Worm (Caenorhabditis elegans): Measurements from ENCODE around the gene srw-115.

srw-115 gene

DNA sequence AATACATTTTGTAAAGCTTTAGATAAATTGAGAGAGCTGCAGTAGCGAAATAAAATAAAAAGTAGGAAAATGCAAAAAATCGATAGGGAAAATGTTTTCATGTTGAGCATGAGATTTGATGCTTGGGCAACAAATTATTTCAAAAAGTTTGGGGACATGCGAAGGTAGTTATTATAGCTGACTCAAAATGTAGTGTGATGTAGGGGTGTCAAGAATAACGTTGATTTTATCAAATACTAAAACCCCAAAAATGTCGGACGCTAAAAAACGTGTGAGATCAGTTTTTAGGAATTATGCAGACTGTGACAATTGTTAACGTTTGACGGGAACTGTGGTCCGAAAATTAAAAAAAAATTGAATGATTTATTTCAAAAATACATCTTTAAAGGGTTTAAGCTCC, 27.6 kb upstream of the srw-115 start, which contains the start of gene irld-12:
TSS of gene irld-12 (minus strand) at position 101 of the 400 bp plus-strand sequence.
- TF ChIP-seq scrt-1 (GFP tag; IDR thresholded peaks at IDR 0.05): no peak
- TF ChIP-seq F13C5.2 (tag; optimal IDR thresholded peaks at IDR 0.05): no peak
- no peak for TF ChIP-seq hmg-4 (GFP tag; optimal IDR thresholded peaks at IDR 0.05)
- TF ChIP-seq ama-1 (optimal IDR thresholded peaks at IDR 0.05): no peak
- TF ChIP-seq hnd-1 (tag; optimal IDR thresholded peaks at IDR 0.05): no peak
- no peak for TF ChIP-seq ceh-13 (GFP tag; optimal IDR thresholded peaks at IDR 0.05)
- TF ChIP-seq sea-1 (GFP tag; conservative IDR thresholded peaks at IDR 0.05): no peak
- no peak for TF ChIP-seq pes-1 (GFP tag; IDR thresholded peaks at IDR 0.05)
- TF ChIP-seq tbx-11 (GFP tag; IDR thresholded peaks at IDR 0.05): no peak
- no peak for TF ChIP-seq tbx-37 (GFP tag; conservative IDR thresholded peaks at IDR 0.05)
- TF ChIP-seq aly-1 (tag; optimal IDR thresholded peaks at IDR 0.05): no peak
- no peak for TF ChIP-seq hmbx-1 (tag; optimal IDR thresholded peaks at IDR 0.05)
- no peak for TF ChIP-seq tra-4 (tag; optimal IDR thresholded peaks at IDR 0.05)
- no peak for TF ChIP-seq ets-7 (tag; optimal IDR thresholded peaks at IDR 0.05)
- no peak for TF ChIP-seq flt-1 (GFP tag; IDR thresholded peaks at IDR 0.05)
- TF ChIP-seq B0310.2 (tag; optimal IDR thresholded peaks at IDR 0.05): no peak
- TF ChIP-seq ceh-36 (tag; optimal IDR thresholded peaks at IDR 0.05): no peak

- no peak for TF ChIP-seq ceh-13 (GFP tag; optimal IDR thresholded peaks at IDR 0.05)
- TF ChIP-seq hmg-4 (GFP tag; optimal IDR thresholded peaks at IDR 0.05): no peak
- no peak for TF ChIP-seq sea-1 (GFP tag; conservative IDR thresholded peaks at IDR 0.05)
- no peak for TF ChIP-seq flt-1 (GFP tag; IDR thresholded peaks at IDR 0.05)
- TF ChIP-seq pes-1 (GFP tag; IDR thresholded peaks at IDR 0.05): no peak
- no peak for TF ChIP-seq aly-1 (tag; optimal IDR thresholded peaks at IDR 0.05)
- no peak for TF ChIP-seq F13C5.2 (tag; optimal IDR thresholded peaks at IDR 0.05)
- TF ChIP-seq hnd-1 (tag; optimal IDR thresholded peaks at IDR 0.05): no peak
- TF ChIP-seq B0310.2 (tag; optimal IDR thresholded peaks at IDR 0.05): no peak
Observed at ce11 chrV:3017930-3018329, 24.2 kb upstream of the srw-115 start.

DNA sequence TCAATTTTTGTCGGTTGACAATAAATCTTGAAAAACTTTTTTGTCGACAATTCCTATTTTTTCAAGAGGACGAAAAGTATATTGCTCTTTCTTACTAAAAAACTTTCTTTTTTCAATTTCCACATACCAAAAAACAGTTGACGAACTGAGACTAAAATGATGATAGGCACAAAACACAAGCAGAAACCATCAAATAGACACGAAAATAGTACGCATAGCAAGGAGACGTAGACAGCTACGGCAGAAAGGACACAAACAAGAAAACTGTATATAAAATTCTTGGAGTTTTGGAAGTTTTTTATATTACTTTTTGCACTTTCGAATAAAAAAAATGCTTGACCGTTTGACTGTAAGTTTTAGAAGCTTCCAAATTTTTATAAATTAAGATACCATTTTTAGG, 20.5 kb upstream of the srw-115 start, which contains the start of gene K12D9.1:
TSS of gene K12D9.1 (plus strand) at position 301 of the 400 bp plus-strand sequence.
- TF ChIP-seq tbx-11 (GFP tag; IDR thresholded peaks at IDR 0.05) (no peak), tra-4 (tag; optimal IDR thresholded peaks at IDR 0.05) (no peak), sea-1 (GFP tag; conservative IDR thresholded peaks at IDR 0.05) (no peak), tbx-37 (GFP tag; conservative IDR thresholded peaks at IDR 0.05) (no peak), hnd-1 (tag; optimal IDR thresholded peaks at IDR 0.05) (no peak)

DNA sequence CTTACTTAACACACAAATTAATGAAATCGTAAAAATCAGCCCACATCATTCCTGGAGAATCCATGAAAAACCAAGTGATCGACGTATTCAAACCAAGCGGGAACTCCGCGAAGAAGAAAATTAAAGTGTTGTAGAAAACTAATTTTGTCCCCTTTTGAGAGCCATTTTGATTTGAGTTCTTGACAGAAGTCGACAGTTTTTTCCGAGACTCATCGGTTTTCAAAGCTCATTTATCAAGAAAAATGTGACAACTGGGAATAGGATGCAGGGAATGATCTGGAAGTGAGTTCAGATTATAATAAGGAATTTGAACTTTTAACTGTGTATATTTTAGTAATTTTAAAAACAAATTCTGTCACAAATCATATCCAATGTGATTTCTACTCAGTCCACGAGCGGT, 17.7 kb upstream of the srw-115 start, which contains the start of gene srw-135:
TSS of gene srw-135 (minus strand) at position 101 of the 400 bp plus-strand sequence.
- no peak for TF ChIP-seq hmg-4 (GFP tag; optimal IDR thresholded peaks at IDR 0.05)
- no peak for TF ChIP-seq tbx-37 (GFP tag; conservative IDR thresholded peaks at IDR 0.05)
- no peak for TF ChIP-seq F13C5.2 (tag; optimal IDR thresholded peaks at IDR 0.05)
- no peak for TF ChIP-seq ceh-36 (tag; optimal IDR thresholded peaks at IDR 0.05)
- no peak for TF ChIP-seq B0310.2 (tag; optimal IDR thresholded peaks at IDR 0.05)
- no peak for TF ChIP-seq aly-1 (tag; optimal IDR thresholded peaks at IDR 0.05)
- no peak for TF ChIP-seq sea-1 (GFP tag; conservative IDR thresholded peaks at IDR 0.05)
- TF ChIP-seq hmbx-1 (tag; optimal IDR thresholded peaks at IDR 0.05): no peak

DNA sequence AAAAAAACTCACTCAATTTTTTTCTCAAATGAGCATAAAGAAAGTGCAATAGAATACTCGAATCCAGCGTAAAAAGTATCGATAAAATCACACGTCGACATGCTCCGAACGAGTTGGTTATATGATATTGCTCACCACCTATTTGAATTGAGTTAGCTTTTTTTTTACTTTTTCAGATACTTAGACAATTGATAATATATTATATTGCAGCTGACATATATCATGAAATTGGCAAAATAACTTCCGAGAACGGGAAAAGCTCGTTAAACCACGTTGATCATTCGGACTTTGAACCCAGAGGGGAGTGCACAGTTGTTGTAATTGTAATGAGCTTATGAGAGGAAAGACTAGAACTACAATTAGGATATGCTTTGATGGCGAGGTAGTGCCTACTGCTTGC, 16.8 kb upstream of the srw-115 start, which contains the start of gene srw-136:
TSS of gene srw-136 (minus strand) at position 101 of the 400 bp plus-strand sequence.
- TF ChIP-seq hmbx-1 (tag; optimal IDR thresholded peaks at IDR 0.05) (no peak), sea-1 (GFP tag; conservative IDR thresholded peaks at IDR 0.05) (no peak), tbx-37 (GFP tag; conservative IDR thresholded peaks at IDR 0.05) (no peak), ceh-36 (tag; optimal IDR thresholded peaks at IDR 0.05) (no peak), tra-4 (tag; optimal IDR thresholded peaks at IDR 0.05) (no peak), flt-1 (GFP tag; IDR thresholded peaks at IDR 0.05) (no peak), tbx-11 (GFP tag; IDR thresholded peaks at IDR 0.05) (no peak), scrt-1 (GFP tag; IDR thresholded peaks at IDR 0.05) (no peak), B0310.2 (tag; optimal IDR thresholded peaks at IDR 0.05) (no peak), ama-1 (optimal IDR thresholded peaks at IDR 0.05) (no peak), hnd-1 (tag; optimal IDR thresholded peaks at IDR 0.05) (no peak), aly-1 (tag; optimal IDR thresholded peaks at IDR 0.05) (no peak), ets-7 (tag; optimal IDR thresholded peaks at IDR 0.05) (no peak), F13C5.2 (tag; optimal IDR thresholded peaks at IDR 0.05) (no peak), ceh-13 (GFP tag; optimal IDR thresholded peaks at IDR 0.05) (no peak), pes-1 (GFP tag; IDR thresholded peaks at IDR 0.05) (no peak), hmg-4 (GFP tag; optimal IDR thresholded peaks at IDR 0.05) (no peak)

DNA sequence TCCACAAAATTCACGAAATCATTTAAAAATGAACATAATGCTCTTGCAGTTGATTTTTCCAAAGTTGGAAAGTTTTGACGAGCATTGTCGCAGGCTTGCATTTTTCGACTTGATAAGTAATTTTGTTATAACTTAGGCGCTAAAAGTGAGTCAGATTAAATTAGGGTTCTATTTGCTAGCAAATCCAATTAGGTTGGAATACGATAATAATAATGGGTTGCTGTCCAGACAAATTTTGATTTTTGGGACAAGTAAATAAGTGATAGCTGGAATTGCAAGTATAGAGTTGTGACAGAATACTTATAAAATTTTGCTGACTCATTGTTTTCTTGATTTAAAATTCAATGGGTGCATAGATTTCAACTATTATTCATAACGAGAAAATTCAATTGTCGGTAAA, 12.2 kb upstream of the srw-115 start, which contains the start of gene srw-112:
TSS of gene srw-112 (minus strand) at position 101 of the 400 bp plus-strand sequence.
- TF ChIP-seq B0310.2 (tag; optimal IDR thresholded peaks at IDR 0.05) (no peak), tbx-11 (GFP tag; IDR thresholded peaks at IDR 0.05) (no peak), ets-7 (tag; optimal IDR thresholded peaks at IDR 0.05) (no peak), aly-1 (tag; optimal IDR thresholded peaks at IDR 0.05) (no peak), tbx-37 (GFP tag; conservative IDR thresholded peaks at IDR 0.05) (no peak), pes-1 (GFP tag; IDR thresholded peaks at IDR 0.05) (no peak), sea-1 (GFP tag; conservative IDR thresholded peaks at IDR 0.05) (no peak)

- TF ChIP-seq ceh-36 (tag; optimal IDR thresholded peaks at IDR 0.05) (no peak), tbx-37 (GFP tag; conservative IDR thresholded peaks at IDR 0.05) (no peak), hmbx-1 (tag; optimal IDR thresholded peaks at IDR 0.05) (no peak), F13C5.2 (tag; optimal IDR thresholded peaks at IDR 0.05) (no peak), sea-1 (GFP tag; conservative IDR thresholded peaks at IDR 0.05) (no peak), tra-4 (tag; optimal IDR thresholded peaks at IDR 0.05) (no peak), pes-1 (GFP tag; IDR thresholded peaks at IDR 0.05) (no peak), hnd-1 (tag; optimal IDR thresholded peaks at IDR 0.05) (no peak), scrt-1 (GFP tag; IDR thresholded peaks at IDR 0.05) (no peak), tbx-11 (GFP tag; IDR thresholded peaks at IDR 0.05) (no peak), ceh-13 (GFP tag; optimal IDR thresholded peaks at IDR 0.05) (no peak), hmg-4 (GFP tag; optimal IDR thresholded peaks at IDR 0.05) (no peak), ama-1 (optimal IDR thresholded peaks at IDR 0.05) (no peak), flt-1 (GFP tag; IDR thresholded peaks at IDR 0.05) (no peak), ets-7 (tag; optimal IDR thresholded peaks at IDR 0.05) (no peak), aly-1 (tag; optimal IDR thresholded peaks at IDR 0.05) (no peak), B0310.2 (tag; optimal IDR thresholded peaks at IDR 0.05) (no peak)
Observed at ce11 chrV:2999736-3000135, 6.0 kb upstream of the srw-115 start, which contains the start of gene srw-119. TSS of gene srw-119 (minus strand) at chrV:2999836.

Data from whole organism, early embryonic.